Worm (Caenorhabditis elegans) whole organism, L4 larva: ENCODE results near the gene cyn-11.

Experiments used
- T26A8.4 ChIP-seq: fragments of 200-800 bp; sonication (Bioruptor generic); IDR thresholded peaks from 2 replicates; pipeline ENCODE4 v1.3.6; 2022; ENCODE audit warnings: missing genetic modification characterization, missing compliant biosample characterization
- Y75B8A.6 ChIP-seq: fragments of 200-800 bp; sonication (Bioruptor generic); IDR thresholded peaks from 2 replicates; pipeline ENCODE4 v1.3.6; 2022; ENCODE audit warnings: missing genetic modification reagents, missing genetic modification characterization, missing compliant biosample characterization
- ceh-62 ChIP-seq: sonication (generic microtip); optimal IDR thresholded peaks from 2 replicates; lab custom pipeline; 2017; ENCODE audit warnings: missing biosample characterization, missing genetic modification characterization
- lin-38 ChIP-seq: fragments of 200-800 bp; sonication (Bioruptor generic); IDR thresholded peaks from 2 replicates; pipeline ENCODE4 v1.3.6; 2022; ENCODE audit warnings: missing genetic modification reagents, missing genetic modification characterization, missing compliant biosample characterization
- mep-1 ChIP-seq: fragments of 150-350 bp; sonication (generic microtip); optimal IDR thresholded peaks from 3 replicates; lab custom pipeline; 2014; ENCODE audit warnings: missing biosample characterization, missing genetic modification characterization
- unc-62 ChIP-seq, 3 experiments: fragments of 150-350 bp in 1 of 3; sonication (generic microtip); optimal IDR thresholded peaks in 2 of 3; peaks in 1 of 3; 1 replicate in 1 of 3; 2 replicates in 2 of 3; lab custom pipeline; 2014 to 2017; ENCODE audit warnings: missing biosample characterization in 3 of 3, missing genetic modification characterization in 3 of 3, missing genetic modification reagents in 3 of 3, missing genotype in 1 of 3

The cyn-11 gene

DNA sequence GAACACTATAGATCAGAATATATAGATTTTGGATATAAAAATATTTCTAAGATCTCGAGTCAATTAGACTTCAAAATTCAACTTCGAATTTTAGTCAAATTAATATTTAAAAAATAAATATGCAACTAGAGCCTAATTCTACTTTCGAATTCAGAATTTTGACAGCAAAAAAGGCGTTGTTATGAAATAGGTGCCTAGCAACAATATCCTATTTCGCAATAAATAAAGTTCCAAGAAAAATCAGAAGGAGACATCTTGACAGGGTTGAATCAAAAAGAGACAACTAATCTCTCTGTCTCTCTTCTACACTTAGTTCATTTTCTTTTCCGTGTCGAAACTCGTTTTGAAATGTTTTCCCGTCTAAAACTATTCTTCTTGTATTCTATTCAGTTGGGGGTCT, 40.7 kb downstream of the cyn-11 start:
- no peak for TF ChIP-seq mep-1
- TF ChIP-seq unc-62 (GFP tag; optimal IDR thresholded peaks at IDR 0.05 in 1 of 2; lab: Kevin White, UChicago): peak in 1 of 2 experiments; percentile 88
- TF ChIP-seq unc-62 (tag; optimal IDR thresholded peaks at IDR 0.05; lab: Kevin White, UChicago): no peak
- TF ChIP-seq, all 104 proteins: peak for 1

DNA sequence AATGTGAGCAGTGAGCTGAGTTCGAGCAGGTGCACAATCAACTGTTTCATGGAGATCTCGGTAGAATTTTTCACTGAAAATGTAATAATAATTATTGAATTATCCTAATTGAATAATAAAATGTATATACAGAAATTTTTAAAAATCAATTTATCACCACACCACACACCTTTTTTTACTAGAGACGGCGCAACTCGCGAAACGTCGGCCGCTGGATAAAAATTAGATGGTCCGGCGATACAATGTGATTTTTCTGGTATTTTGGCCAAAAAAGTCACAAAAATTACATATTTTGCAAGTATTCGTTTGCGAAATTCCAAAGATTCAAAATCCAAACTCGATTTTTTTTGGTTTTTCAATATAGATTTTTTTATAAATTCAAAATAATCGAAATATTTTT, 45.2 kb downstream of the cyn-11 start:
- TF ChIP-seq Y75B8A.6 (GFP tag; lab: Robert Waterston, UW) (no peak), lin-38 (GFP tag; lab: Robert Waterston, UW) (peak; percentile 25; the same call in 1 of the 2 replicates)

DNA sequence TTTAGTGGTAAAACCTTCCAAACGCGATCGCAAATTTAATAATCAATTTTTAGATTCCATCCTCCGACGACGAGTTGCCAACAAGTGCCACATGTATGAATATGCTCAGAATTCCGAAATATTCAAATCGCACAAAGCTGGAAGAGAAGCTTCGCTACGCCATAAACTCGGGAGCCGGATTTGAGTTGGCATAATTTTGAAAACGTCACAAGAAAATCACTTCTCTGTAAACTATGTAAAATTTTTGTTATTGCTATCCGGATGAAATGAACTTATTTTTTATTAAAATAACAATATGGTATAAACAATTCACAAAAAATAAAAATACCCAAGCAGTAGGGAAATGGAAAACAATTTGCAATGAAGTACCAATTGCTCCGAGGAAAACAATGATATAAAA, 47.2 kb downstream of the cyn-11 start:
- TF ChIP-seq ceh-62 (tag; lab: Kevin White, UChicago) (no peak), T26A8.4 (GFP tag; lab: Robert Waterston, UW) (no peak)
